Worm (Caenorhabditis elegans) whole organism, L4 larva: ENCODE results near the gene T24G10.2.

ENCODE experiments used
- D1046.2 ChIP-seq: fragments of 200-800 bp; sonication (Bioruptor generic); IDR thresholded peaks from 2 replicates; pipeline ENCODE4 v1.3.6; 2022; ENCODE audit warnings: missing genetic modification characterization, missing compliant biosample characterization
- F37D6.2 ChIP-seq: sonication (generic microtip); optimal IDR thresholded peaks from 2 replicates; lab custom pipeline; 2016; ENCODE audit warnings: mild to moderate bottlenecking, missing genetic modification characterization, missing compliant biosample characterization
- T20F7.1 ChIP-seq: fragments of 200-800 bp; sonication (Bioruptor generic); optimal IDR thresholded peaks from 2 replicates; lab custom pipeline; 2018; ENCODE audit warnings: mild to moderate bottlenecking, missing genetic modification characterization, missing compliant biosample characterization
- T26A8.4 ChIP-seq: fragments of 200-800 bp; sonication (Bioruptor generic); IDR thresholded peaks from 2 replicates; pipeline ENCODE4 v1.3.6; 2022; ENCODE audit warnings: missing genetic modification characterization, missing compliant biosample characterization
- Y105C5A.15 ChIP-seq: fragments of 200-800 bp; sonication (Bioruptor generic); IDR thresholded peaks from 2 replicates; pipeline ENCODE4 v1.3.6; 2022; ENCODE audit warnings: missing genetic modification characterization, missing compliant biosample characterization
- ZK337.2 ChIP-seq: fragments of 200-800 bp; sonication (Bioruptor generic); IDR thresholded peaks from 2 replicates; pipeline ENCODE4 v1.3.6; 2022; ENCODE audit warnings: missing genetic modification reagents, missing genetic modification characterization, missing compliant biosample characterization
- ZK546.5 ChIP-seq, 2 experiments: sonication (generic microtip); optimal IDR thresholded peaks; 2 replicates each; lab custom pipeline; 2017; ENCODE audit warnings: missing biosample characterization in 2 of 2, missing genetic modification characterization in 2 of 2
- aly-2 ChIP-seq: sonication (generic microtip); optimal IDR thresholded peaks from 2 replicates; lab custom pipeline; 2018; ENCODE audit warnings: missing biosample characterization, missing genetic modification characterization
- ceh-32 ChIP-seq: sonication (generic microtip); optimal IDR thresholded peaks from 2 replicates; lab custom pipeline; 2016; ENCODE audit warnings: mild to moderate bottlenecking, missing genetic modification characterization, missing compliant biosample characterization; ENCODE audit not compliant: poor library complexity
- daf-16 ChIP-seq, 3 experiments: sonication (generic microtip); optimal IDR thresholded peaks; 2 replicates each; lab custom pipeline; 2016 to 2017; ENCODE audit warnings: missing genetic modification characterization in 3 of 3, missing genetic modification reagents in 3 of 3, mild to moderate bottlenecking in 2 of 3, missing compliant biosample characterization in 2 of 3, missing biosample characterization in 1 of 3, moderate library complexity in 1 of 3
- dmd-9 ChIP-seq: fragments of 200-800 bp; sonication (Bioruptor generic); IDR thresholded peaks from 2 replicates; pipeline ENCODE4 v1.3.6; 2022; ENCODE audit warnings: missing genetic modification reagents, missing genetic modification characterization, missing compliant biosample characterization
- dve-1 ChIP-seq: sonication (generic microtip); optimal IDR thresholded peaks from 2 replicates; lab custom pipeline; 2017; ENCODE audit warnings: antibody characterized with exemption, mild to moderate bottlenecking, missing genetic modification characterization, missing compliant biosample characterization; ENCODE audit not compliant: insufficient read depth
- egl-43 ChIP-seq: fragments of 200-800 bp; sonication (Bioruptor generic); IDR thresholded peaks from 2 replicates; pipeline ENCODE4 v1.3.6; 2022; ENCODE audit warnings: missing genetic modification reagents, missing genetic modification characterization, missing compliant biosample characterization
- fkh-10 ChIP-seq: fragments of 150-350 bp; optimal IDR thresholded peaks from 2 replicates; lab custom pipeline; 2014; ENCODE audit warnings: missing biosample characterization, missing genetic modification reagents, missing genetic modification characterization
- gei-8 ChIP-seq: fragments of 200-800 bp; sonication (Bioruptor generic); optimal IDR thresholded peaks from 2 replicates; lab custom pipeline; 2018; ENCODE audit warnings: mild to moderate bottlenecking, missing genetic modification characterization, missing compliant biosample characterization
- hlh-11 ChIP-seq: fragments of 200-800 bp; sonication (Bioruptor generic); optimal IDR thresholded peaks from 2 replicates; lab custom pipeline; 2018; ENCODE audit warnings: mild to moderate bottlenecking, missing genetic modification characterization, missing compliant biosample characterization
- hlh-30 ChIP-seq: sonication (generic microtip); optimal IDR thresholded peaks from 2 replicates; lab custom pipeline; 2017; ENCODE audit warnings: antibody characterized with exemption, mild to moderate bottlenecking, missing genetic modification characterization, missing compliant biosample characterization; ENCODE audit not compliant: insufficient read depth
- lin-13 ChIP-seq: fragments of 150-350 bp; optimal IDR thresholded peaks from 2 replicates; lab custom pipeline; 2014; ENCODE audit warnings: missing biosample characterization, missing genetic modification reagents, missing genetic modification characterization
- lsy-2 ChIP-seq, 2 experiments: fragments of 150-350 bp in 1 of 2; sonication (generic microtip) in 1 of 2; optimal IDR thresholded peaks; 2 replicates each; lab custom pipeline; 2014 to 2017; ENCODE audit warnings: missing biosample characterization in 2 of 2, missing genetic modification characterization in 2 of 2
- mdt-29 ChIP-seq: fragments of 200-800 bp; sonication (Bioruptor generic); IDR thresholded peaks from 2 replicates; pipeline ENCODE4 v1.3.6; 2022; ENCODE audit warnings: missing genetic modification reagents, missing genetic modification characterization, missing compliant biosample characterization
- nhr-10 ChIP-seq: fragments of 150-350 bp; optimal IDR thresholded peaks from 2 replicates; lab custom pipeline; 2014; ENCODE audit warnings: missing biosample characterization, missing genetic modification characterization
- nhr-11 ChIP-seq: fragments of 150-350 bp; optimal IDR thresholded peaks from 2 replicates; lab custom pipeline; 2014; ENCODE audit warnings: missing biosample characterization, missing genetic modification characterization
- nhr-237 ChIP-seq: sonication (generic microtip); optimal IDR thresholded peaks from 2 replicates; lab custom pipeline; 2017; ENCODE audit warnings: missing biosample characterization, missing genetic modification characterization
- nhr-6 ChIP-seq: fragments of 150-350 bp; optimal IDR thresholded peaks from 2 replicates; lab custom pipeline; 2014; ENCODE audit warnings: missing biosample characterization, missing genetic modification characterization
- nhr-77 ChIP-seq: fragments of 150-350 bp; optimal IDR thresholded peaks from 2 replicates; lab custom pipeline; 2014; ENCODE audit warnings: missing biosample characterization, missing genetic modification characterization
- php-3 ChIP-seq: fragments of 200-800 bp; sonication (Bioruptor generic); IDR thresholded peaks from 2 replicates; pipeline ENCODE4 v1.3.6; 2022; ENCODE audit warnings: missing genetic modification reagents, missing genetic modification characterization, missing compliant biosample characterization
- pqm-1 ChIP-seq: sonication (generic microtip); optimal IDR thresholded peaks from 2 replicates; lab custom pipeline; 2017; ENCODE audit warnings: missing biosample characterization, missing genetic modification characterization
- set-16 ChIP-seq: fragments of 200-800 bp; sonication (Bioruptor generic); IDR thresholded peaks from 2 replicates; pipeline ENCODE4 v1.3.6; 2022; ENCODE audit warnings: missing genetic modification reagents, missing genetic modification characterization, missing compliant biosample characterization
- spr-1 ChIP-seq: sonication (generic microtip); optimal IDR thresholded peaks from 2 replicates; lab custom pipeline; 2016; ENCODE audit warnings: mild to moderate bottlenecking, missing genetic modification characterization, missing compliant biosample characterization
- spr-3 ChIP-seq: fragments of 200-800 bp; sonication (Bioruptor generic); optimal IDR thresholded peaks from 2 replicates; lab custom pipeline; 2018; ENCODE audit warnings: mild to moderate bottlenecking, missing genetic modification characterization, missing compliant biosample characterization
- tag-97 ChIP-seq: fragments of 200-800 bp; sonication (Bioruptor generic); IDR thresholded peaks from 2 replicates; pipeline ENCODE4 v1.3.6; 2022; ENCODE audit warnings: missing genetic modification characterization, missing compliant biosample characterization
- unc-62 ChIP-seq, 3 experiments: fragments of 150-350 bp in 1 of 3; sonication (generic microtip); optimal IDR thresholded peaks in 2 of 3; peaks in 1 of 3; 1 replicate in 1 of 3; 2 replicates in 2 of 3; lab custom pipeline; 2014 to 2017; ENCODE audit warnings: missing biosample characterization in 3 of 3, missing genetic modification characterization in 3 of 3, missing genetic modification reagents in 3 of 3, missing genotype in 1 of 3
- zfp-2 ChIP-seq: sonication (generic microtip); optimal IDR thresholded peaks from 2 replicates; lab custom pipeline; 2016; ENCODE audit warnings: mild to moderate bottlenecking, missing genetic modification characterization, missing compliant biosample characterization
- zfp-3 ChIP-seq: fragments of 200-800 bp; sonication (Bioruptor generic); conservative IDR thresholded peaks from 2 replicates; pipeline ENCODE4 v1.3.6; 2022; ENCODE audit warnings: missing genetic modification reagents, missing genetic modification characterization, missing compliant biosample characterization
- zip-2 ChIP-seq: fragments of 150-350 bp; optimal IDR thresholded peaks from 2 replicates; lab custom pipeline; 2014; ENCODE audit warnings: missing biosample characterization, missing genetic modification characterization

The T24G10.2 gene

DNA sequence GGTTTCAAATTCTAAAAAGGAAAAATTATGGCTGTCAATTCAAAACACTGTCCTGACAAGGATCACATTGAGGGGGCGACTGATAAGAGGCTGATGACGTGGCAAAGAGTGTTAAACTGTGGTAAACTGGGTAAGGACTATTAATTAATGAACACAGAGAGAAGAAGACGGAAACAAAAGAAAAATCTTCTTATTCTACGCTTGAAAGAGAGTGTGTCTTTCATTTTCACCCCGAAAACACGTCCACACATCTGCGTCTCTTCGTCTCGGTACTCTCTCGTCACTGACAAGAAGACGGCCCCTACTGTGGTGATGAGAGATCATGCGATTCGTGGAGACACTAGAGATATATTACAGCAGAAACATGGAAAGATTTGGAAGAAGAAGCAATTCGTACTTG is 21.2 kb downstream of the T24G10.2 start (continued):
- TF ChIP-seq ZK546.5 (tag; optimal IDR thresholded peaks at IDR 0.05; lab: Kevin White, UChicago) = no peak
- no peak for TF ChIP-seq ZK337.2 (GFP tag; lab: Robert Waterston, UW)
- TF ChIP-seq lin-13 = no peak
- TF ChIP-seq nhr-237 (tag; lab: Kevin White, UChicago) = no peak
- no peak for TF ChIP-seq nhr-6 (tag; lab: Kevin White, UChicago)

DNA sequence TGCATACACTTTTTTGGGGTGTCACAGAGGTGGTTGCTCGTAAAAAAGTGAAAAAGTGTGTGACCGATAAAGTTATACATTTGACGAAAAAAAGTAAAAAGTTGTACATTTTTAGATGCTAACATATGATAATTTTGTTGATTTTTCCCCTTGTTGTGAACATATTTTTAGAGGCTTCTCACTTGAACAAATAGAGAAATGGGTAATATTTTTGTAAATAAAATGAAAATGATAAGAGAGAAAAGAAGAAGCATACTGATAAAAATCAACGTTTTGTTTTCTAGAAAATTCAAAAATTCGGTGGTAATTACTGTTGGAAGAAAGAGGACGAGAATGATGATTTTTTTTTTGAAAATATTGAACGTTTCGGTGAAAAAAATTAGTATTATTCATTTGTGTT is 22.3 kb downstream of the T24G10.2 start:
- TF ChIP-seq nhr-10 (tag; lab: Kevin White, UChicago) (no peak), dve-1 (tag; lab: Kevin White, UChicago) (peak; percentile 56), pqm-1 (tag; lab: Kevin White, UChicago) (peak; percentile 9), php-3 (GFP tag; lab: Robert Waterston, UW) (0 out of 2 replicates have a peak, but pooled peaks have one; percentile 18), hlh-30 (no peak), hlh-11 (tag; lab: Kevin White, UChicago) (peak; percentile 16), daf-16 (GFP tag; optimal IDR thresholded peaks at IDR 0.05; lab: Kevin White, UChicago) (no peak), daf-16 (tag; optimal IDR thresholded peaks at IDR 0.05; lab: Kevin White, UChicago) (peak; percentile 93)

DNA sequence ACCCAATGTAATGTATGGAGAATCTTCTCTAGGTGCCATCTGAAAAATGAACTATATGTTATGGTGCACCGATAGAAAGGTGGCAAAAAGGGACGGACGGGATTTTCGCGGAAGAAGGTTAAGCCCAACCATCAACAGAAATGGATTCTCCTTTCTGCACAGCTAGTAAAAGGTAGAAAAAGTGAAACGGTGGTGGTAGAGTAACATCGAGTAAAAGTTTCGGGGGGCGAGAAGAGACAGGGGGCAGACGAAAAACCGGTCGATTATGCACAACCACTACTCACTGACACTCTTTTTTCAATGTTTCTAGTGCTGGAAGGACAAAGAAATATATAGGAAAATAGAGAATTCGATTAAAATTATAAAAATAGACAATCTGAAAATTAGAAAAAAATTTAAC is 23.0 kb downstream of the T24G10.2 start:
- TF ChIP-seq T26A8.4 (GFP tag; lab: Robert Waterston, UW) (0 out of 2 replicates have a peak, but pooled peaks have one; percentile 11), set-16 (no peak)

DNA sequence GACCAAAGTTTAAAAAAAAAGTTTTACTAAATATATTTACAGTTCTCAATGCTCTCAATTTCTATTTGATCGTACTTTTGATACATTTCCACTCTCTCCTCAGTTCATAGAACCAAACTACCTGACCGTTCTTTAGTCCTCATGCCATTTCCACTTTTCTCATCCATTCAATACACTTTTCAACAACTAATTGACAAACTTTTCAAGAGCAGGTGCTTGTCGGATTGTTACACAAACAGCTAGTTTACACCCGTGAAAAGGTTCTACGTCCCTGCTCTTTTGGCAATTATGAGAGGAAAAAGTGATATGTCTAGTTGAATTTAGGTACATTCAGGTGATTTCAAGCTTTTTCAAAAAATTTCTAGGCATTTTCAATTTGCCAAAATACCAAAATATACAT is 24.6 kb downstream of the T24G10.2 start:
- TF ChIP-seq pqm-1 (tag; lab: Kevin White, UChicago) (no peak), spr-1 (no peak), nhr-11 (tag; lab: Kevin White, UChicago) (peak; percentile 35), dve-1 (tag; lab: Kevin White, UChicago) (no peak), T20F7.1 (no peak)

DNA sequence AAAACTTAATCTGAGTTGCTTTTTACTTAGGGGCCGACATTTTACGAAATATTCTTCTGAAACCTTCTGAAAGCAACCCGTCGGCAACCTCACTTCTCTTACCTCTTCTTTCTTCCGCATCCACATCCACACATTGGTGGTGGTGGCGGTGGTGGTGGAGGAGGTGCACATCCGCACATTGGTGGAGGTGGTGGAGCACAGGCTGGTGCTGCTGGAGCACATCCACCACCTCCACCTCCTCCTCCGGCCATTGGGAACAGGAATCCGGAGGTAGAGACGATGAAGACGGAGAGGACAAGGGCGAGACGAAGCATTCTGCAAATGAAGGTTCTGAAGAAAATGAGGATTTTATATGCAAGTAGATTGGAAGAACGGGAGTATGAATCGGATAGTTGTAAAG is 28.9 kb downstream of the T24G10.2 start, which contains the start of gene grl-22:
Gene grl-22, minus strand, starts transcription at position 332 of the 400 bp plus-strand sequence.
- no peak for TF ChIP-seq F37D6.2 (tag; lab: Kevin White, UChicago)
- no peak for TF ChIP-seq lsy-2 (tag; optimal IDR thresholded peaks at IDR 0.05; lab: Kevin White, UChicago)
- TF ChIP-seq set-16 = peak; percentile 87
- TF ChIP-seq Y105C5A.15 = no peak
- TF ChIP-seq php-3 (GFP tag; lab: Robert Waterston, UW) = no peak
- no peak for TF ChIP-seq zfp-2 (tag; lab: Kevin White, UChicago)
- no peak for TF ChIP-seq aly-2
- no peak for TF ChIP-seq mdt-29
- TF ChIP-seq ceh-32 (tag; lab: Kevin White, UChicago) = no peak
- no peak for TF ChIP-seq lin-13
- TF ChIP-seq fkh-10 (GFP tag; lab: Kevin White, UChicago) = no peak
- TF ChIP-seq zfp-3 (GFP tag; lab: Robert Waterston, UW) = no peak
- no peak for TF ChIP-seq dve-1 (tag; lab: Kevin White, UChicago)
- TF ChIP-seq D1046.2 (GFP tag; lab: Robert Waterston, UW) = no peak
- no peak for TF ChIP-seq nhr-77 (tag; lab: Kevin White, UChicago)
- TF ChIP-seq gei-8 = no peak
- TF ChIP-seq T20F7.1 = no peak
- no peak for TF ChIP-seq spr-3 (GFP tag; lab: Kevin White, UChicago)
- TF ChIP-seq zip-2 (tag; lab: Kevin White, UChicago) = no peak
- 0 out of 2 replicates have a peak, but pooled peaks have one; percentile 18 for TF ChIP-seq dmd-9 (GFP tag; lab: Robert Waterston, UW)
- TF ChIP-seq egl-43 (GFP tag; lab: Robert Waterston, UW) = peak; percentile 45; the same call in 1 of the 2 replicates
- no peak for TF ChIP-seq tag-97 (GFP tag; lab: Robert Waterston, UW)
- TF ChIP-seq unc-62 (GFP tag; optimal IDR thresholded peaks at IDR 0.05 in 1 of 2; lab: Kevin White, UChicago) = peak in 1 of 2 experiments; percentile 42
- no peak for TF ChIP-seq unc-62 (tag; optimal IDR thresholded peaks at IDR 0.05; lab: Kevin White, UChicago)
- TF ChIP-seq, all 104 proteins: peak for 4
